2 worm cellular contexts compared by ENCODE assay signal in genomic region chrX:601860-602259, ce11.
TF ChIP-seq lines count a peak whose summit lies in the region.

F13C5.1 (plus strand) TSS chrX:602160.

TF ChIP-seq in whole organism, L1 larva, 84 proteins besides CTCF, POLR2A, EP300 and RAD21:
- TF ChIP-seq aha-1 (tag; optimal IDR thresholded peaks at IDR 0.05; lab: Kevin White, UChicago) (no peak), mep-1 (tag; optimal IDR thresholded peaks at IDR 0.05; lab: Kevin White, UChicago) (peak; percentile 19)
TF ChIP-seq in whole organism, L1 larva: peak in this region for 1.

TF ChIP-seq in whole organism, young adult, 124 proteins besides CTCF, POLR2A, EP300 and RAD21:
- TF ChIP-seq nfyb-1 (GFP tag; IDR thresholded peaks at IDR 0.05; lab: Robert Waterston, UW) (0 out of 2 replicates have a peak, but pooled peaks have one; percentile 2), atf-7 (tag; optimal IDR thresholded peaks at IDR 0.05; lab: Kevin White, UChicago) (no peak)
